Worm (Caenorhabditis elegans): ENCODE measurements around the gene C33A12.19.

DNA sequence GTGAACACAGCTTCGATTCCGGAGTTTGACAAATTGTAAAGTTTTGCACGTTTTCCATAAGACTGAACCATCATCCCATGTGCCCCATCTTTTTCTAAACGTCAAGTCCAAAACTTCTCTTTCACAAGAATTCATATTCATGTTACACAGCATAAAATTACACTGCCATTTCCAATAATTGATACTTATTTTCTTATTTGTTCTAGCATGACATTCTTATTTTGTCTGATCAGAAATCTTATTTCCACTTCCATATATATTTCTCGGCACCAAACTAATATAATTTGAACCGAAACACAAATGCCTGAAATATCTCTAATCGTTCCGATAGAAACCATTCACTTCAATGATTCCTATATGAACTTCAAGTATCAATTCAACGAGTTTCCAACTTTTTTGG, 30.8 kb upstream of the C33A12.19 start, which contains the start of gene sru-2:
- TF ChIP-seq dao-5 (tag; optimal IDR thresholded peaks at IDR 0.05) = no peak
- TF ChIP-seq him-1 (tag; optimal IDR thresholded peaks at IDR 0.05) = no peak
- no peak for TF ChIP-seq W03F9.2 (tag; optimal IDR thresholded peaks at IDR 0.05)

All from whole organism, L4/young adult.